Worm (Caenorhabditis elegans) whole organism, L3 larva: ENCODE data around the gene sra-9.

ENCODE experiments used
- R02D3.7 ChIP-seq: fragments of 150-350 bp; optimal IDR thresholded peaks from 2 replicates; lab custom pipeline; 2014; ENCODE audit warnings: missing biosample characterization, missing genetic modification characterization
- ZK546.5 ChIP-seq: sonication (generic microtip); optimal IDR thresholded peaks from 2 replicates; lab custom pipeline; 2017; ENCODE audit warnings: missing biosample characterization, missing genetic modification characterization
- ama-1 ChIP-seq: fragments of 150-350 bp; optimal IDR thresholded peaks from 2 replicates; lab custom pipeline; 2018
- ceh-16 ChIP-seq: sonication (generic microtip); optimal IDR thresholded peaks from 2 replicates; lab custom pipeline; 2017; ENCODE audit warnings: missing biosample characterization, missing genetic modification characterization
- ceh-28 ChIP-seq: fragments of 150-350 bp; optimal IDR thresholded peaks from 2 replicates; lab custom pipeline; 2014; ENCODE audit warnings: missing biosample characterization, missing genetic modification reagents, missing genetic modification characterization
- ceh-82 ChIP-seq: fragments of 150-350 bp; optimal IDR thresholded peaks from 2 replicates; lab custom pipeline; 2014; ENCODE audit warnings: missing biosample characterization, missing genetic modification characterization
- daf-12 ChIP-seq: fragments of 150-350 bp; optimal IDR thresholded peaks from 2 replicates; lab custom pipeline; 2014; ENCODE audit warnings: missing biosample characterization, missing genetic modification reagents, missing genetic modification characterization
- egl-27 ChIP-seq: sonication (generic microtip); optimal IDR thresholded peaks from 4 replicates; lab custom pipeline; 2017; ENCODE audit warnings: missing biosample characterization, missing genetic modification reagents, missing genetic modification characterization
- elt-1 ChIP-seq: fragments of 150-350 bp; optimal IDR thresholded peaks from 2 replicates; lab custom pipeline; 2014; ENCODE audit warnings: missing biosample characterization, missing genetic modification characterization
- elt-2 ChIP-seq: sonication (generic microtip); optimal IDR thresholded peaks from 2 replicates; lab custom pipeline; 2016; ENCODE audit warnings: missing genetic modification reagents, mild to moderate bottlenecking, missing genetic modification characterization, missing compliant biosample characterization
- elt-3 ChIP-seq, 3 experiments: fragments of 150-350 bp in 1 of 3; sonication (generic microtip) in 2 of 3; optimal IDR thresholded peaks; 2 replicates in 2 of 3; 4 replicates in 1 of 3; lab custom pipeline; 2014 to 2017; ENCODE audit warnings: missing biosample characterization in 3 of 3, missing genetic modification characterization in 3 of 3
- eor-1 ChIP-seq, 2 experiments: fragments of 150-350 bp; optimal IDR thresholded peaks; 2 replicates each; lab custom pipeline; 2014 to 2018; ENCODE audit warnings: missing biosample characterization in 2 of 2, missing genetic modification characterization in 2 of 2
- fos-1 ChIP-seq: fragments of 150-350 bp; optimal IDR thresholded peaks from 2 replicates; lab custom pipeline; 2014; ENCODE audit warnings: missing biosample characterization, missing genetic modification characterization
- hmg-11 ChIP-seq: sonication (generic microtip); optimal IDR thresholded peaks from 2 replicates; lab custom pipeline; 2016; ENCODE audit warnings: missing genetic modification characterization, missing compliant biosample characterization
- jun-1 ChIP-seq: fragments of 150-350 bp; optimal IDR thresholded peaks from 2 replicates; lab custom pipeline; 2014; ENCODE audit warnings: missing biosample characterization, missing genetic modification reagents, missing genetic modification characterization
- lsy-12 ChIP-seq: sonication (generic microtip); optimal IDR thresholded peaks from 2 replicates; lab custom pipeline; 2016; ENCODE audit warnings: mild to moderate bottlenecking, missing genetic modification characterization, missing compliant biosample characterization
- mdl-1 ChIP-seq: fragments of 150-350 bp; optimal IDR thresholded peaks from 2 replicates; lab custom pipeline; 2014; ENCODE audit warnings: missing biosample characterization, missing genetic modification characterization
- nfya-1 ChIP-seq: sonication (generic microtip); optimal IDR thresholded peaks from 2 replicates; lab custom pipeline; 2017; ENCODE audit warnings: missing genetic modification characterization, mild to moderate bottlenecking, missing compliant biosample characterization, antibody characterized with exemption, moderate library complexity; ENCODE audit not compliant: insufficient read depth
- nhr-11 ChIP-seq: fragments of 150-350 bp; optimal IDR thresholded peaks from 2 replicates; lab custom pipeline; 2014; ENCODE audit warnings: missing biosample characterization, missing genetic modification characterization
- nhr-12 ChIP-seq: fragments of 150-350 bp; optimal IDR thresholded peaks from 2 replicates; lab custom pipeline; 2014; ENCODE audit warnings: missing biosample characterization, missing genetic modification characterization
- nhr-237 ChIP-seq: fragments of 150-350 bp; optimal IDR thresholded peaks from 2 replicates; lab custom pipeline; 2014; ENCODE audit warnings: missing biosample characterization, missing genetic modification characterization
- nhr-67 ChIP-seq: fragments of 150-350 bp; optimal IDR thresholded peaks from 2 replicates; lab custom pipeline; 2014; ENCODE audit warnings: missing biosample characterization, missing genetic modification characterization
- nhr-76 ChIP-seq: fragments of 150-350 bp; sonication (generic microtip); optimal IDR thresholded peaks from 5 replicates; lab custom pipeline; 2014; ENCODE audit warnings: missing biosample characterization, missing genetic modification characterization
- pha-4 ChIP-seq: fragments of 150-350 bp; optimal IDR thresholded peaks from 2 replicates; lab custom pipeline; 2014; ENCODE audit warnings: missing biosample characterization, missing genetic modification reagents, missing genetic modification characterization
- pqm-1 ChIP-seq: fragments of 150-350 bp; optimal IDR thresholded peaks from 2 replicates; lab custom pipeline; 2017; ENCODE audit warnings: missing biosample characterization, missing genetic modification characterization, inconsistent platforms
- sea-2 ChIP-seq: fragments of 150-350 bp; sonication (generic microtip); optimal IDR thresholded peaks from 4 replicates; lab custom pipeline; 2014; ENCODE audit warnings: missing biosample characterization, missing genetic modification reagents, missing genetic modification characterization
- skn-1 ChIP-seq: fragments of 150-350 bp; optimal IDR thresholded peaks from 2 replicates; lab custom pipeline; 2014; ENCODE audit warnings: missing biosample characterization, missing genetic modification characterization
- tbx-2 ChIP-seq: sonication (generic microtip); optimal IDR thresholded peaks from 2 replicates; lab custom pipeline; 2016; ENCODE audit warnings: mild to moderate bottlenecking, missing genetic modification characterization, missing compliant biosample characterization
- unc-39 ChIP-seq: sonication (generic microtip); optimal IDR thresholded peaks from 4 replicates; lab custom pipeline; 2017; ENCODE audit warnings: missing biosample characterization, missing genetic modification characterization
- zag-1 ChIP-seq: fragments of 150-350 bp; optimal IDR thresholded peaks from 2 replicates; lab custom pipeline; 2014; ENCODE audit warnings: missing biosample characterization, missing genetic modification characterization
- ztf-11 ChIP-seq: fragments of 150-350 bp; optimal IDR thresholded peaks from 2 replicates; lab custom pipeline; 2014; ENCODE audit warnings: missing biosample characterization, missing genetic modification characterization
- ztf-4 ChIP-seq: fragments of 150-350 bp; optimal IDR thresholded peaks from 2 replicates; lab custom pipeline; 2014; ENCODE audit warnings: missing biosample characterization, missing genetic modification characterization

The sra-9 gene

ce11 chrII:9497309-9497708 lies 34.8 kb upstream of the sra-9 start:
- TF ChIP-seq nfya-1 (tag; lab: Kevin White, UChicago) = peak; percentile 27
- no peak for TF ChIP-seq ceh-28

DNA sequence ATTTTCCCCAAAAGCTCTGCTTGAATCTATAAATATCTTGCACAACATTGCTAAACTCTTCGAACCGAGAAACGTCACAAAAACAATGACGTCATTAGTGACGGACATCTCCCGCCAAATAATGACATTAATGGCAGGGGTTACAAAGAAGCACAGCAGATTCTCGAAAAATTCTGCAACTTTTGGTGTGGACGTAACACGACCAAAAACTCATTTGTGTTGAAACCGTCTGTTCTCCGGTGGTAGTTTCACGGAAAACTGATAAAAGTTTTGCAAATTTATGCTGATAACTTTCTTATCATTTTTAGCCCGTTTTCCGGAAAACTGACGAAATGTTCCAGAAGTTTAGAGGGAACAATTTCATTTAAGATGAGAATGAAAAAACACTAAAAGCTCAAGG lies 33.5 kb upstream of the sra-9 start:
- peak; percentile 42 for TF ChIP-seq pqm-1
- no peak for TF ChIP-seq hmg-11 (tag; lab: Kevin White, UChicago)
- peak; percentile 79 for TF ChIP-seq elt-2 (tag; lab: Kevin White, UChicago)

- TF ChIP-seq unc-39 (tag; lab: Kevin White, UChicago) (no peak), pha-4 (tag; lab: Kevin White, UChicago) (peak; percentile 76), elt-2 (tag; lab: Kevin White, UChicago) (peak; percentile 99), ZK546.5 (tag; lab: Kevin White, UChicago) (no peak), elt-1 (tag; lab: Kevin White, UChicago) (no peak), ceh-28 (no peak), nhr-67 (tag; lab: Kevin White, UChicago) (no peak), sea-2 (GFP tag; lab: Kevin White, UChicago) (no peak), pqm-1 (peak; percentile 99), jun-1 (tag; lab: Kevin White, UChicago) (peak; percentile 60)
These were observed 31.2 kb upstream of the sra-9 start for ce11 chrII:9500926-9501325.

- TF ChIP-seq fos-1 (tag; lab: Kevin White, UChicago) (no peak), hmg-11 (tag; lab: Kevin White, UChicago) (no peak), pqm-1 (peak; percentile 78), tbx-2 (no peak), elt-2 (tag; lab: Kevin White, UChicago) (peak; percentile 98), nhr-237 (no peak), ceh-28 (no peak), pha-4 (tag; lab: Kevin White, UChicago) (peak; percentile 68), ztf-11 (no peak), zag-1 (tag; lab: Kevin White, UChicago) (no peak), egl-27 (tag; lab: Kevin White, UChicago) (no peak), R02D3.7 (tag; lab: Kevin White, UChicago) (no peak), nhr-67 (tag; lab: Kevin White, UChicago) (no peak), ceh-16 (tag; lab: Kevin White, UChicago) (no peak), daf-12 (no peak), jun-1 (tag; lab: Kevin White, UChicago) (peak; percentile 78), mdl-1 (tag; lab: Kevin White, UChicago) (no peak)
These were observed 30.2 kb upstream of the sra-9 start for ce11 chrII:9501955-9502354.

ce11 chrII:9507181-9507580 lies 24.9 kb upstream of the sra-9 start, which contains the start of gene gcy-3:
TSS of gene gcy-3 (minus strand) at chrII:9507281.
- TF ChIP-seq fos-1 (tag; lab: Kevin White, UChicago) = no peak
- no peak for TF ChIP-seq ceh-28
- no peak for TF ChIP-seq skn-1
- no peak for TF ChIP-seq nhr-76 (tag; lab: Kevin White, UChicago)
- no peak for TF ChIP-seq ceh-82 (tag; lab: Kevin White, UChicago)
- no peak for TF ChIP-seq nhr-12 (tag; lab: Kevin White, UChicago)
- TF ChIP-seq ama-1 (lab: Kevin White, UChicago) = no peak
- TF ChIP-seq daf-12 = no peak
- no peak for TF ChIP-seq nhr-11
- no peak for TF ChIP-seq R02D3.7 (tag; lab: Kevin White, UChicago)
- no peak for TF ChIP-seq pha-4 (tag; lab: Kevin White, UChicago)
- no peak for TF ChIP-seq nhr-237
- TF ChIP-seq elt-3 (tag; optimal IDR thresholded peaks at IDR 0.05; lab: Kevin White, UChicago) = no peak

DNA sequence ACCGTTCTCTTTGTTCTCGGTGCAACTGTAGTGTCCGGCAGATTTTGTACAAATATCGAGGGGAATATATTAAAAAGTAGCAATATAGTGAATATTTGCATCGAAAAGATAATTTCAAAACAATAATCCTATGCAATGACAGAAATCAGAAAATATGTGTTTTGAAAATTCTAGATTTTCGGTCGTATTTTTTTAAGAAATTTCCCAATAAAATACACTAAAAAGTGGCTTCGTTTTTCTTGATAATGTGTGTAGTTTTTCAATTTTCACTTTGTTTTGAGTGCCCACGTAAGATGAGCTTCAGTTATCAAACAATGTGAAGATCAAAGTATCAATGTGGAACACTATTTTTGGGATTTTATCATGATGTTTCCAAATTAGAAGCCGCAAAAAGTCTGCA lies 15.3 kb upstream of the sra-9 start, which contains the start of gene gcy-1:
Gene gcy-1 (minus strand): TSS at position 101 of the 400 bp plus-strand sequence.
- TF ChIP-seq nhr-237 = no peak
- TF ChIP-seq ztf-4 (tag; lab: Kevin White, UChicago) = no peak
- no peak for TF ChIP-seq ZK546.5 (tag; lab: Kevin White, UChicago)
- TF ChIP-seq nhr-11 = no peak
- no peak for TF ChIP-seq lsy-12 (tag; lab: Kevin White, UChicago)
- no peak for TF ChIP-seq eor-1 (tag; optimal IDR thresholded peaks at IDR 0.05; lab: Kevin White, UChicago)
